Fruit fly (Drosophila melanogaster) whole organism, embryonic: ENCODE results near the gene CG10345.

Experiments used
- B-H1 ChIP-seq: fragments of 200-800 bp; sonication (Bioruptor generic); IDR thresholded peaks from 3 replicates; pipeline ENCODE4 v1.3.6; 2022; ENCODE audit warnings: missing biosample characterization, missing genetic modification characterization
- Bgb ChIP-seq: fragments of 200-800 bp; sonication (Bioruptor generic); IDR thresholded peaks from 2 replicates; pipeline ENCODE4 v1.3.6; 2022; ENCODE audit warnings: missing biosample characterization, missing genetic modification characterization; ENCODE audit not compliant: partially characterized antibody
- Blimp-1 ChIP-seq: fragments of 200-800 bp; sonication (Bioruptor generic); optimal IDR thresholded peaks from 3 replicates; lab custom pipeline; 2018; ENCODE audit warnings: missing biosample characterization, missing genetic modification characterization, mild to moderate bottlenecking, moderate library complexity, missing genetic modification reagents
- C15 ChIP-seq: fragments of 200-800 bp; sonication (Bioruptor generic); IDR thresholded peaks from 3 replicates; pipeline ENCODE4 v1.3.6; 2022; ENCODE audit warnings: missing biosample characterization, missing genetic modification characterization
- CG10565 ChIP-seq: fragments of 200-800 bp; sonication (Bioruptor generic); optimal IDR thresholded peaks from 3 replicates; lab custom pipeline; 2016; ENCODE audit warnings: missing biosample characterization, mild to moderate bottlenecking, missing genetic modification characterization
- CG10959 ChIP-seq: fragments of 200-800 bp; sonication (Bioruptor generic); IDR thresholded peaks from 2 replicates; pipeline ENCODE4 v1.3.6; 2022; ENCODE audit warnings: missing biosample characterization, missing genetic modification characterization
- CG11560 ChIP-seq: fragments of 200-800 bp; sonication (Bioruptor generic); IDR thresholded peaks from 3 replicates; pipeline ENCODE4 v1.3.6; 2022; ENCODE audit warnings: missing biosample characterization, missing genetic modification characterization
- CG11695 ChIP-seq: fragments of 200-800 bp; sonication (Bioruptor generic); IDR thresholded peaks from 3 replicates; pipeline ENCODE4 v1.3.6; 2022; ENCODE audit warnings: missing biosample characterization, missing genetic modification characterization
- CG13775 ChIP-seq: fragments of 200-800 bp; sonication (Bioruptor generic); optimal IDR thresholded peaks from 3 replicates; lab custom pipeline; 2017; ENCODE audit warnings: missing biosample characterization, mild to moderate bottlenecking, missing genetic modification characterization
- CG13894 ChIP-seq: fragments of 200-800 bp; sonication (Bioruptor generic); optimal IDR thresholded peaks from 3 replicates; lab custom pipeline; 2018; ENCODE audit warnings: missing biosample characterization, mild to moderate bottlenecking, missing genetic modification characterization, moderate library complexity
- CG14441 ChIP-seq: fragments of 200-800 bp; sonication (Bioruptor generic); IDR thresholded peaks from 2 replicates; pipeline ENCODE4 v1.3.6; 2022; ENCODE audit warnings: missing biosample characterization, missing genetic modification characterization
- CG16815 ChIP-seq: fragments of 200-800 bp; sonication (Bioruptor generic); optimal IDR thresholded peaks from 3 replicates; lab custom pipeline; 2017; ENCODE audit warnings: missing biosample characterization, mild to moderate bottlenecking, missing genetic modification characterization
- CG34422 ChIP-seq: fragments of 200-800 bp; sonication (Bioruptor generic); IDR thresholded peaks from 3 replicates; pipeline ENCODE4 v1.3.6; 2022; ENCODE audit warnings: missing biosample characterization, missing genetic modification characterization
- CG43689 ChIP-seq: fragments of 200-800 bp; sonication (Bioruptor generic); IDR thresholded peaks from 2 replicates; pipeline ENCODE4 v1.3.6; 2022; ENCODE audit warnings: missing biosample characterization, missing genetic modification characterization
- CG7928 ChIP-seq: fragments of 200-800 bp; sonication (Bioruptor generic); optimal IDR thresholded peaks from 2 replicates; lab custom pipeline; 2017; ENCODE audit warnings: missing biosample characterization, mild to moderate bottlenecking, missing genetic modification characterization
- CG8290 ChIP-seq, 3 experiments: fragments of 200-800 bp; sonication (Bioruptor generic); optimal IDR thresholded peaks; 2 replicates each; lab custom pipeline; 2016 to 2019; ENCODE audit warnings: missing biosample characterization in 3 of 3, missing genetic modification characterization in 3 of 3, mild to moderate bottlenecking in 2 of 3, moderate library complexity in 1 of 3
- CG9727 ChIP-seq: fragments of 200-800 bp; sonication (Bioruptor generic); optimal IDR thresholded peaks from 3 replicates; lab custom pipeline; 2017; ENCODE audit warnings: missing biosample characterization, mild to moderate bottlenecking, missing genetic modification characterization
- CG9817 ChIP-seq: fragments of 200-800 bp; sonication (Bioruptor generic); optimal IDR thresholded peaks from 2 replicates; lab custom pipeline; 2018; ENCODE audit warnings: missing biosample characterization, mild to moderate bottlenecking, missing genetic modification characterization, moderate library complexity
- CkIIα-i1 ChIP-seq: fragments of 200-800 bp; sonication (Bioruptor generic); IDR thresholded peaks from 2 replicates; pipeline ENCODE4 v1.3.6; 2022; ENCODE audit warnings: missing biosample characterization, missing genetic modification characterization
- D ChIP-seq, 2 experiments: fragments of 200-800 bp in 1 of 2; fragments of >200 bp in 1 of 2; sonication (Bioruptor generic) in 1 of 2; optimal IDR thresholded peaks; 2 replicates in 1 of 2; 3 replicates in 1 of 2; lab custom pipeline; 2017; ENCODE audit warnings: mild to moderate bottlenecking in 1 of 2, missing biosample characterization in 1 of 2, missing genetic modification characterization in 1 of 2, missing genetic modification reagents in 1 of 2
- HHEX ChIP-seq: fragments of 200-800 bp; sonication (Bioruptor generic); optimal IDR thresholded peaks from 3 replicates; lab custom pipeline; 2017; ENCODE audit warnings: missing biosample characterization, mild to moderate bottlenecking, missing genetic modification characterization, missing genetic modification reagents
- Hey ChIP-seq: fragments of 200-800 bp; sonication (Bioruptor generic); optimal IDR thresholded peaks from 3 replicates; lab custom pipeline; 2018; ENCODE audit warnings: missing biosample characterization, mild to moderate bottlenecking, missing genetic modification characterization
- HmgZ ChIP-seq: fragments of 200-800 bp; sonication (Bioruptor generic); optimal IDR thresholded peaks from 2 replicates; lab custom pipeline; 2018; ENCODE audit warnings: missing biosample characterization, mild to moderate bottlenecking, missing genetic modification characterization
- Hr3 ChIP-seq: fragments of 200-800 bp; sonication (Bioruptor generic); optimal IDR thresholded peaks from 3 replicates; lab custom pipeline; 2016; ENCODE audit warnings: missing biosample characterization, missing genetic modification characterization
- Hr51 ChIP-seq, 2 experiments: fragments of 200-800 bp; sonication (Bioruptor generic); optimal IDR thresholded peaks; 2 replicates in 1 of 2; 3 replicates in 1 of 2; lab custom pipeline; 2016 to 2018; ENCODE audit warnings: missing biosample characterization in 2 of 2, missing genetic modification characterization in 2 of 2, mild to moderate bottlenecking in 1 of 2, moderate library complexity in 1 of 2
- Lim3 ChIP-seq: fragments of 200-800 bp; sonication (Bioruptor generic); IDR thresholded peaks from 2 replicates; pipeline ENCODE4 v1.3.6; 2022; ENCODE audit warnings: missing biosample characterization, missing genetic modification characterization
- Opbp ChIP-seq: fragments of 200-800 bp; sonication (Bioruptor generic); IDR thresholded peaks from 3 replicates; pipeline ENCODE4 v1.3.6; 2022; ENCODE audit warnings: missing biosample characterization, missing genetic modification characterization; ENCODE audit not compliant: partially characterized antibody
- Ptx1 ChIP-seq: fragments of 200-800 bp; sonication (Bioruptor generic); IDR thresholded peaks from 2 replicates; pipeline ENCODE4 v1.3.6; 2022; ENCODE audit warnings: missing biosample characterization, missing genetic modification characterization
- Rx ChIP-seq: fragments of 200-800 bp; sonication (Bioruptor generic); IDR thresholded peaks from 2 replicates; pipeline ENCODE4 v1.3.6; 2022; ENCODE audit warnings: missing biosample characterization, missing genetic modification characterization
- Sry-β ChIP-seq: fragments of 200-800 bp; sonication (Bioruptor generic); optimal IDR thresholded peaks from 2 replicates; lab custom pipeline; 2018; ENCODE audit warnings: missing biosample characterization, mild to moderate bottlenecking, missing genetic modification characterization, moderate library complexity
- Sry-δ ChIP-seq: fragments of 200-800 bp; sonication (Bioruptor generic); optimal IDR thresholded peaks from 2 replicates; lab custom pipeline; 2016; ENCODE audit warnings: missing biosample characterization, missing genetic modification characterization
- Tbp ChIP-seq: fragments of >200 bp; optimal IDR thresholded peaks from 2 replicates; lab custom pipeline; 2018; ENCODE audit warnings: missing biosample characterization, missing genetic modification characterization
- Xbp1 ChIP-seq: fragments of 200-800 bp; sonication (Bioruptor generic); optimal IDR thresholded peaks from 3 replicates; lab custom pipeline; 2016; ENCODE audit warnings: missing biosample characterization, mild to moderate bottlenecking, missing genetic modification characterization
- ase ChIP-seq: fragments of 200-800 bp; sonication (Bioruptor generic); IDR thresholded peaks from 3 replicates; pipeline ENCODE4 v1.3.6; 2022; ENCODE audit warnings: missing biosample characterization, missing genetic modification characterization
- cas ChIP-seq: fragments of 200-800 bp; sonication (Bioruptor generic); IDR thresholded peaks from 2 replicates; pipeline ENCODE4 v1.3.6; 2022; ENCODE audit warnings: missing biosample characterization, missing genetic modification characterization
- dm ChIP-seq: fragments of 200-800 bp; sonication (Bioruptor generic); optimal IDR thresholded peaks from 3 replicates; lab custom pipeline; 2016; ENCODE audit warnings: missing biosample characterization, missing genetic modification characterization
- dysf ChIP-seq: fragments of 200-800 bp; sonication (Bioruptor generic); IDR thresholded peaks from 3 replicates; pipeline ENCODE4 v1.3.6; 2022; ENCODE audit warnings: missing biosample characterization, missing genetic modification characterization
- ems ChIP-seq: fragments of 200-800 bp; sonication (Bioruptor generic); optimal IDR thresholded peaks from 3 replicates; lab custom pipeline; 2016; ENCODE audit warnings: missing biosample characterization, missing genetic modification characterization
- exex ChIP-seq: fragments of 200-800 bp; sonication (Bioruptor generic); optimal IDR thresholded peaks from 4 replicates; lab custom pipeline; 2018; ENCODE audit warnings: missing biosample characterization, mild to moderate bottlenecking, missing genetic modification characterization, moderate library complexity
- gfzf ChIP-seq: fragments of 200-800 bp; sonication (Bioruptor generic); optimal IDR thresholded peaks from 2 replicates; lab custom pipeline; 2016; ENCODE audit warnings: missing biosample characterization, mild to moderate bottlenecking, missing genetic modification characterization, moderate library complexity
- gro ChIP-seq: fragments of 200-800 bp; sonication (Bioruptor generic); optimal IDR thresholded peaks from 2 replicates; lab custom pipeline; 2016; ENCODE audit warnings: missing biosample characterization, missing genetic modification characterization
- inv ChIP-seq: fragments of 200-800 bp; sonication (Bioruptor generic); IDR thresholded peaks from 2 replicates; pipeline ENCODE4 v1.3.6; 2022; ENCODE audit warnings: missing biosample characterization, missing genetic modification characterization; ENCODE audit not compliant: partially characterized antibody
- kay ChIP-seq: fragments of 200-800 bp; sonication (Bioruptor generic); optimal IDR thresholded peaks from 2 replicates; lab custom pipeline; 2016; ENCODE audit warnings: missing biosample characterization, missing genetic modification characterization
- luna ChIP-seq: fragments of 200-800 bp; sonication (Bioruptor generic); optimal IDR thresholded peaks from 2 replicates; lab custom pipeline; 2016; ENCODE audit warnings: missing biosample characterization, missing genetic modification characterization
- mam ChIP-seq: fragments of 200-800 bp; sonication (Bioruptor generic); optimal IDR thresholded peaks from 3 replicates; lab custom pipeline; 2016; ENCODE audit warnings: missing biosample characterization, missing genetic modification characterization
- phol ChIP-seq: fragments of 200-800 bp; sonication (Bioruptor generic); optimal IDR thresholded peaks from 3 replicates; lab custom pipeline; 2018; ENCODE audit warnings: missing biosample characterization, mild to moderate bottlenecking, missing genetic modification characterization, moderate library complexity
- pum ChIP-seq: fragments of 200-800 bp; sonication (Bioruptor generic); optimal IDR thresholded peaks from 2 replicates; lab custom pipeline; 2016; ENCODE audit warnings: missing biosample characterization, missing genetic modification characterization
- run ChIP-seq: fragments of 200-800 bp; sonication (Bioruptor generic); optimal IDR thresholded peaks from 3 replicates; lab custom pipeline; 2018; ENCODE audit warnings: missing biosample characterization, mild to moderate bottlenecking, missing genetic modification characterization
- sna ChIP-seq: fragments of 200-800 bp; sonication (Bioruptor generic); IDR thresholded peaks from 2 replicates; pipeline ENCODE4 v1.3.6; 2022; ENCODE audit warnings: missing biosample characterization, missing genetic modification characterization; ENCODE audit not compliant: partially characterized antibody
- tup ChIP-seq: fragments of 200-800 bp; sonication (Bioruptor generic); optimal IDR thresholded peaks from 2 replicates; lab custom pipeline; 2016; ENCODE audit warnings: missing biosample characterization, mild to moderate bottlenecking, missing genetic modification characterization, moderate library complexity
- unpg ChIP-seq: fragments of 200-800 bp; sonication (Bioruptor generic); optimal IDR thresholded peaks from 3 replicates; lab custom pipeline; 2018; ENCODE audit warnings: missing biosample characterization, mild to moderate bottlenecking, missing genetic modification characterization, moderate library complexity

The CG10345 gene

dm6 chr3R:16614241-16614640 is 9.6 kb upstream of the CG10345 start, which contains the start of gene CG10340 (continued):
- TF ChIP-seq Rx (GFP tag; lab: Robert Waterston, UW) (no peak), Opbp (GFP tag; lab: Robert Waterston, UW) (peak; percentile 87), CG16815 (GFP tag; lab: Kevin White, UChicago) (no peak), Tbp (GFP tag; lab: Kevin White, UChicago) (no peak), CG34422 (GFP tag; lab: Robert Waterston, UW) (0 out of 3 replicates have a peak, but pooled peaks have one; percentile 30), CG13894 (no peak), ems (GFP tag; lab: Kevin White, UChicago) (no peak), Sry-β (GFP tag; lab: Kevin White, UChicago) (no peak), CG11560 (tag; lab: Robert Waterston, UW) (no peak), unpg (no peak), exex (no peak), cas (GFP tag; lab: Robert Waterston, UW) (no peak), CG13775 (GFP tag; lab: Kevin White, UChicago) (peak; percentile 31), tup (GFP tag; lab: Kevin White, UChicago) (no peak), D (optimal IDR thresholded peaks at IDR 0.05; lab: Kevin White, UChicago) (no peak), D (GFP tag; optimal IDR thresholded peaks at IDR 0.05; lab: Kevin White, UChicago) (no peak), CG14441 (no peak), phol (peak; percentile 15), Lim3 (GFP tag; lab: Robert Waterston, UW) (no peak), luna (GFP tag; lab: Kevin White, UChicago) (no peak), dysf (GFP tag; lab: Robert Waterston, UW) (no peak), CG10959 (GFP tag; lab: Robert Waterston, UW) (no peak), mam (GFP tag; lab: Kevin White, UChicago) (peak; percentile 4), kay (GFP tag; lab: Kevin White, UChicago) (no peak), gro (no peak), CG43689 (GFP tag; lab: Robert Waterston, UW) (no peak), Hr3 (GFP tag; lab: Kevin White, UChicago) (no peak), Sry-δ (GFP tag; lab: Kevin White, UChicago) (peak; percentile 81), gfzf (GFP tag; lab: Kevin White, UChicago) (no peak), Blimp-1 (GFP tag; lab: Kevin White, UChicago) (no peak), sna (GFP tag; lab: Robert Waterston, UW) (peak; percentile 83), CG8290 (GFP tag; optimal IDR thresholded peaks at IDR 0.05; lab: Kevin White, UChicago) (no peak), CG8290 (tag; optimal IDR thresholded peaks at IDR 0.05; lab: Kevin White, UChicago) (no peak), run (tag; lab: Kevin White, UChicago) (no peak), HmgZ (tag; lab: Kevin White, UChicago) (peak; percentile 6), Xbp1 (peak; percentile 18), B-H1 (no peak), dm (GFP tag; lab: Kevin White, UChicago) (peak; percentile 41), pum (GFP tag; lab: Kevin White, UChicago) (no peak), Hey (tag; lab: Kevin White, UChicago) (no peak), CG10565 (GFP tag; lab: Kevin White, UChicago) (no peak), HHEX (GFP tag; lab: Kevin White, UChicago) (no peak), CG9817 (no peak), CG7928 (no peak), ase (GFP tag; lab: Robert Waterston, UW) (no peak), CG11695 (GFP tag; lab: Robert Waterston, UW) (no peak), C15 (GFP tag; lab: Robert Waterston, UW) (no peak), Ptx1 (no peak), CkIIα-i1 (GFP tag; lab: Robert Waterston, UW) (no peak), inv (GFP tag; lab: Robert Waterston, UW) (peak; percentile 66), Bgb (GFP tag; lab: Robert Waterston, UW) (peak; percentile 86), CG9727 (GFP tag; lab: Kevin White, UChicago) (no peak), Hr51 (GFP tag; optimal IDR thresholded peaks at IDR 0.05; lab: Kevin White, UChicago) (no peak)
